Fruit fly (Drosophila melanogaster) S2 (cell line): ENCODE measurements around the gene Crag.

Source experiments
- CG8478 ChIP-seq: fragments of >200 bp; optimal IDR thresholded peaks from 2 replicates; lab custom pipeline; 2018
- CTCF ChIP-seq, 2 experiments: fragments of >200 bp; optimal IDR thresholded peaks; 2 replicates each; lab custom pipeline; 2018

The Crag gene

DNA sequence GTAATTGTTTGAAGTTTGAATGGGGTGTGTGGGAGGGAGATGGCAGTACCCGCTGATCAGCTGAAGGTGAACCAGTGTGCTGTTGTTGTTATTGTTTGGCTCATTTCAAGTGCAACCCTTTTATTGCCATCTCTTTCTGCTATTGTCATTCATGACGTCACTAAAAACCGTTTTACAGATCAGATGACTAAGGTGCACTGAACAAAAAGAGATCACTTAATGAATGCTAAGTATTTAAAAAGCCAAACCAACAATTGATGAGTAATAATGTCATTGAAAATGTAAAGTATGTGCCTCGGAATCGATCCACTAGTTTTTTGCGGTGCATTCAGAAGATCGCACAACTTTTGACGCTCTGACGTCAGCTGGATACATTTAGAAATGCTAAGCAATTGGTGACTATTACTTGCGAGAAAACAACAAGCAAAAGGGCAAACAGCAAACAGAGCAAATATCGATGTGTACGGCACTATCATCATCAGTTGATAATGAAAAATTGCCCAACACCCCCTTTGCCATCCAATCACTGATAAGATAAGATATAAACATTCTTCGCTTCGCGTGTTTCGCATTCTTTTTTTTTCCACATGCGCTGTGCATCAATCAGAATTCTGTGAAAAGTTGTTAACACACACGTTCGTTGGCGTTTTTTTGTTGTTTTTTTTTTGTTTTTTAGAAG lies 17.0 kb upstream of the Crag start:
- TF ChIP-seq CG8478 (no peak), CTCF (optimal IDR thresholded peaks at IDR 0.05; lab: Kevin White, UChicago) (no peak)

DNA sequence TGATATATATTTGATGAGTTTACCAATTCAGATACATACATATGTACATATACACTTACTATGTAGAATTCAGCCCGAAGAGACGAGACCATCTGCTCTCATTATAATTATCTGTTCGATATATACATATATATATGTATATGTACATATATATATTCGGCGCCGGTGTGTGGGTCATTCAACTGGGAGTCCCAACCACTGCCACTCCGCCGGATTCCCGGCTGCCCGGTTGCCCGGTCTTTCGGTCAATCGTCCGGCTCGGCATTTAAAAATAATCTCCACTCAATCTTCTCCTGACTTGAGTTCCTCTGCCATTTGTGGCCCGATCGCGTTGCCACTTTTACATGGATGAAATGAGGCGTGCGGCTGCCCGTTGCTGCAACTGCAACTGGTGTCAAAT lies 15.2 kb upstream of the Crag start:
- TF ChIP-seq CTCF (optimal IDR thresholded peaks at IDR 0.05; lab: Kevin White, UChicago) (no peak), CG8478 (no peak)

DNA sequence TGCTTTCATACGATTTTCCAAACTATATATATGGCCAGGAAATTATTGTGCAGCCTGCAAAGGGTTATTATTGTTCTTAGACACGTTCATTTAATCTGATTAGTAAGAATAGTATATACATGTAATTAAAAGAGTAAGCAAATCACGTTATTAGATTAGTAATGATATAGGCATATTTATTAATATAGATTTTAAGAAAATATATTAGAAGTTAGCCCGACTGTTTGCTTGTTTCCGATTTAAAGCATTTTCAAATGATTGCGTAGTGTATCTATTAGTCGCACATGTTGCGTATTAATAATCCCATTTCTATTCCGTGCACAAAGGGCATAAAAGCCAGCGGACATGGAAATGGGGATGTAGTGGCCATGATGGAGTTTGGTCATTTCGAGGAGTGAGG lies 12.7 kb upstream of the Crag start:
- TF ChIP-seq CG8478 (no peak), CTCF (optimal IDR thresholded peaks at IDR 0.05; lab: Kevin White, UChicago) (no peak)

DNA sequence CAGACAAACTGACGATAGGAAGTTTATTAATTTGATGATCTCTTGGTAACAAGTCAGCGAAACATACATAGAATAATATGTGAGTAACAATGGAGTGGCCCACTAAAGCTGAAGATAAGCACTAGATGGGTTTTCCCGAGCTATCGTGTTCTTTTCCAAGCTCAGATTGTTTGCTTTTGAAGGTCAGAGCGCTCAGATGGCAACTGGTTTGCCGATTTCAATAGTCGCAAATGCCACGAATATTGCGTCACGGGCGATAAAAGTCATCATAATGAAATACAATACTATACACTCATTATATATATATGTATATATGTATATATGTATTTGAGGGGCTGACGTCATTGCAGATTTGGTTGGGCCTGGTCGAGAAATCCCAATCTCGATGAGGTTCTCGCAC lies 12.0 kb upstream of the Crag start:
- no peak for TF ChIP-seq CG8478
- no peak for TF ChIP-seq CTCF (optimal IDR thresholded peaks at IDR 0.05; lab: Kevin White, UChicago)

DNA sequence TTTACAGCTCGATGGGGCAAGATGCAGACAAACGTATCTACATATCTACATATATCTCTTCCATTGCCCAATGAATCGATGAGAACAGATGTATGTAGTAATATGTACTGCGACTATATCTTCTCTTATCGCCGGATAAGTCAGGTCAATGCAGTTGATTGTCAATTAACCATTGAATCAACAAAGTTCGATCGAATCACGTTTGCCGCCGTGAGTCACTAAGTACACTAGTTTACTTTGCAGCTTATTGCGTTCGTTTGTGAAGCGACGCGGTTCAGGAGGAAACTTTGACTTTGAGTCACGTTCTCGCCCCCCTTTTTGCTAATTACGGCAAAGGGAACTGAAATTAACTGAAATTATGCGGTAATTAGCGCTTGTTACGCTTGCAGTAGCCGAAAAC lies 11.0 kb upstream of the Crag start:
- no peak for TF ChIP-seq CG8478
- TF ChIP-seq CTCF (optimal IDR thresholded peaks at IDR 0.05; lab: Kevin White, UChicago) = no peak

DNA sequence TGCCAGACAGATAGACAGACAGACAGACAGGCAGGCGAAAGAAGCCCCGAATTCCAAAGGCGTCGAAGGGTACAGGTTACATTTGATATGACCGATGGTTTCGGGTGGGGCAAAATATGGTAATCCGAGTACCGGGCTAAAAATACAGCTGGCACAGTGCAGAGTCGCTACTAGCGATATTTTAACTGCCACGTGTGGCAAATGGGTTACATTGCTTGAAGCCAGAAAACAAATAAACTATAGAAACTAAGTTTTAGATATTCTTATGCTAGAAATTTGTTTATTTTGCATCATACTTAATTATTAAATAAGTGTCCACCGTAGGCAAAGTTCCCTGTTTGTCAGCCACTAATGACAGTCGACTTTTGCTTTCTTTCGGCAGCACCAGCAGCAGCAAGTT lies 8.7 kb upstream of the Crag start:
- TF ChIP-seq CG8478 = no peak
- TF ChIP-seq CTCF (optimal IDR thresholded peaks at IDR 0.05; lab: Kevin White, UChicago) = no peak

DNA sequence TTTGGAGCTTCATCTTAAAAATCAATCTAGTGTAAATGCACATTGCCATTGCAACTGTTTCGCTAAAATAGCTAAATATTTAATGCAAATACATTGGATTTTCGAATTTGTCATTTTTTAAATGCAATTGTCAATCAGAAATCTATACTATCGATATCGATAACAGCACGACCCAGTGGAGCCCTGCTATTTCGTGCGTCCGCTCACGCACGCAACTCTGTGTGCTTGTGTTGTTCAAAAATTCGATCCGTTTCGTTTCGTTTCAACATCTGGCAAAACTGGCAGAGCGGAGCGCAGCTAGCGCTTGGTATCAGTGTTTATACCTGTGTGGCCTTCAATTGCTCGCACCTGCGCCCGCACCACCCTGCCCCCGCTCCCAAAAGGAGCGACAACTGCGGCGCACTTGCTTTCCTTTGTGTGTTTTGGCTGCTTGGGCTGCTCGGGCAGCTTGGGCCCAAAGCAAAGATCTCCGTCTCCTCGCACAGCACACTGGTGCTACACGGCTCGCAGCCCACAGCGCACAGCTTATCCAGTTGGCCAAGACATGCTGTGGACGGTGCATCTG lies 3.1 kb upstream of the Crag start, which contains the start of gene CG12081:
Gene CG12081 (plus strand): TSS at position 205 of the 565 bp plus-strand sequence.
- TF ChIP-seq CTCF (optimal IDR thresholded peaks at IDR 0.05; lab: Kevin White, UChicago) (peak; percentile 22 to 26), CG8478 (no peak)

DNA sequence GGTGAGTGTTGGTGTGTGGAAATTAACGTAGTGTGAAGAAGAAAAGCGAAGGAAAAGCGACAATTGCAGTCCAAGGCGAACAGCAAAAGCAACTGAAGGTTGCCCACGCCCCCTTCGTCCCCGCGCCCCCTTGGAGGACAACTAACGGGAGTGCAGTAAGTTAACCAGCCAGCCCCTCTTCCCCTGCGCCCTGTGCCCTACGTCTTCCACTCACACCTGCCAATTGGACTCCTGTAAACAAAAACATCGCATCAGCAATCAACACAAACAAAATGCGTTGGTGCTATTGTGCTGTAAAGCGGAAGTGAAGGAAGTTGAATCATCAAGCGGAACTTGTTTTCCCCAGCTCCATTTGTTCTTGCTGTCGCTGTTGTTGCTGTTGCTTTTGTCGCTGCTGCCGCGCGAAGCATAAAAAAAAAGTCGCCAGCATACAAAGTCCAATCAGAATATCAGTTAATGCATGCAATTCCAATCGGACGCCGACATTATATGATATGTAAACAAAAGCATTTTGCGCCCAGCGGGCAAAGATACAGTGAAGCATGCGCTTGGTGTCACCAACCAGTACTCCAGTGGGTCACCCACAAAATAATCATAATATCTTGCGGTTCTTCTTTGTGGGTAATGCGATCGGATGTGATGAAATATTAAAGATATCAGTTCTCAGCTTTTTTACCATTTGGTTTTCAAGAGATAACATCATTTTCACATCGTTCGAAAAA lies 767 bp downstream of the Crag start:
- TF ChIP-seq CG8478 = no peak
- TF ChIP-seq CTCF (optimal IDR thresholded peaks at IDR 0.05; lab: Kevin White, UChicago) = no peak

DNA sequence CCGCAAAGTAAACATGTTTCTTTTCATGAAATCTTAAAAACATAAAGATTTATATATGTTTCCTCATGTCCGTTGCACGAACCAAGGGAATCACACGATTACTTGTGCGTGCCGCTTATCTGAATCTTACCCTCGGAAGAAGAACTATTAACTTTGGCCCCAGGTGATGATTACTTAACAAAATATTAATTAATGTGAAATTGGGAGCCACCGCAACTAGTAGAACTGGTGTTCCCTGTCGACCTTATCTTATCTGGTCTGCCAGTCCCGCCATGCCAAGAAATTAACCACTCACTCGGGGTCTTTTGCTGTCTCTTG lies 1.3 kb downstream of the Crag start:
- TF ChIP-seq CTCF (optimal IDR thresholded peaks at IDR 0.05; lab: Kevin White, UChicago) (no peak), CG8478 (no peak)

DNA sequence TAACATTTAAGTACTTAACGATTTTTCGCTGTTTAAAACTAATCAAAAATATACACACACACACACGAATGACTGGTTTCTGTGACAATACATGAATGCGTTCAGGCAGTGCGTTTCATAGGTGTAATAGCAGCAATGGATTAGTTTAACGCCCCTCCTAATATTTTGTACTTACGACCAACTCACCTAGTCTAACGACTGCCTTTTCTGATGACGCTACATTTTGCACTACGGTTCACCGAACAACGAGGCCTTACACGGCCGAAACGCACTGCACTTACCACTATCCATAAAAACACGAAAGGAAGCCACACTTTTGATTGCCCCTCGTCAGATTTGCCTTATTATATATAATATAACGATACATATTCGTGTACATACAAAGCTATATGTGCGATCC lies 9.3 kb downstream of the Crag start:
- no peak for TF ChIP-seq CTCF (optimal IDR thresholded peaks at IDR 0.05; lab: Kevin White, UChicago)
- no peak for TF ChIP-seq CG8478

DNA sequence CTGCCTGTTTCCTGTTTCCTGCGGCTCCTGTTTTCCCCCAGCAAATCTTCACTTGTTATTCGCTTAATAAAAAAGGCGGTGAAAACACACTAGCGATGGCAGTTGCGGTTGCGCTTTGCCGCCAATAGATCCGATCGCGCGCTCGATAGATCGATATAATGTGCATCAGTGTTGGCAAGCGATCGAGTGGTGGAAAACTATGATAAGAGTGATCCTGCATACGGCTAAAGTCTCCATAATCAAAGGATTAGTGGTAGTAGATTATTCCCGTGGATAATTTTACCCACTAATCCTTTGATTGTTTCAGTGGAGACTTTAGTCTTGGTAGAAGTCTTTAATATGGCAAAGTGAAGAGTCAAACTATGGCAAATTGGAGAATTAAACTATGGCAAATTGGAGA lies 14.4 kb downstream of the Crag start, which contains the start of gene Caf1-180:
Gene Caf1-180 (minus strand): TSS at position 99 of the 400 bp plus-strand sequence.
- TF ChIP-seq CG8478 (no peak), CTCF (optimal IDR thresholded peaks at IDR 0.05; lab: Kevin White, UChicago) (peak; percentile 50 to 61)

DNA sequence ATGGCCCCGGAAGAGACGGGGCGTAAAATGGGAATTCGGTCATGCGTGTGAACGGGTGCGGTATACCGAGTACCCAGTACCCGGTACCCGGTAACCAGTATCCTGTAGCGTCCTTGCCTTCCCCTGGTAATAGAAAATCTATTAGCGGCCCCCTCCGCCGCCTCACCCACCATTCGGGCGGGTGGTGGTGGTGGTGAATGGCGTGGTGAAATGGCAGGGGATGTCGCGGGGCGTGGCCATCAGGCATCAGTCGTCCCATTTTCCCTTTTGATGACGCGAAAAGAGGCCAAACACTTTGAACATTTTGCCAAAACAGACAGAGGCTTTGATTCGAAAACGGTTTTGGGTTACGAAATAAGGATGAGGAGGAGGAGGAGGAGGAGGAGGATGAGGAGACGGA lies 16.1 kb downstream of the Crag start:
- no peak for TF ChIP-seq CTCF (optimal IDR thresholded peaks at IDR 0.05; lab: Kevin White, UChicago)
- TF ChIP-seq CG8478 = no peak

DNA sequence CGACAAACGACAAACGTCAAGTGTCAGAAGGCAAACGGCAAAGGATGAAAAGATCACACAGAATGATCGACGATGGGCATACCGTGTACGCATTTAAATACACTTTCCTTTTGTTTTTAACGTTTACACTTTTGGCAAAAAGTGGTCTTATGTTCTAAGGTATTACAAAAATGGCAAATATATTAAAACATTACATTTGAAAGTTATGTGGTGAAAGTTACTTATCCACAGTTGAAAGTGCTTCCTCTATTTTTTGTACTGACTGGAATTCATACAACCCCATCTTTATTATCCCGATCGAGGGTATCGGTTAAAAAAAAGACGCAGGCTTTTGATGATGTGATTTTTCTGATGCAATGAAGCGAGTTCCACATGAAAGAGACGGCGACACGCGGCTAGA lies 24.4 kb downstream of the Crag start:
- no peak for TF ChIP-seq CG8478

DNA sequence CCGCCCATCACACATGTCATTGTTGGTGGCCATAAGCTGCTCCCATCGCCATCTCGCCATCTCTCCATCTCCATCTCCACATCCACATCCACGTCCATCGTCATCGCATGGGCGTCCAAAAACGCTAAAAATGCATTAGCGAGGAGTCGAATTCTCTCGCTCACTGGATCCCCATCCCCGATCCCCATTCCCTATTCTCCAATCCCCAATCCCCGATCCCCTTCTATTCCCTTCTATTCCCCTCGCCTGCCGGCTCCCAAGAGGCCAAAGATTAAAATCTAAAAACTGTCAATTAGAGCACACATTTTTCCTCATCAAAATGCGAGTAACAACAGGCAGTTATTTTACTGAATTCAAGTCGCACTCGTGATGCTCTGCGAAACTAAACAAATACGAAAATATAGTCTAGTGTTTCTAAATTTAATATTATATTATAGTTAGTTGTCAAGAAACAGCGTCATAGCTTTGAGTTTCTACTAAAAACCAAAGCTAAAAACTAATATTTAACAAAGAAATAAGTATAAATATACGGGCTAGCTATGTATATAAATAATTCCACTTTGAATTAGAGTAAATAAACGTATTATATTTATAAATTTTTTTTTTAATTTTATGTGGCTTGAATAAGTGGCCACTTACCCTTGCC lies 25.1 kb downstream of the Crag start:
- TF ChIP-seq CG8478 (no peak), CTCF (optimal IDR thresholded peaks at IDR 0.05; lab: Kevin White, UChicago) (no peak)

DNA sequence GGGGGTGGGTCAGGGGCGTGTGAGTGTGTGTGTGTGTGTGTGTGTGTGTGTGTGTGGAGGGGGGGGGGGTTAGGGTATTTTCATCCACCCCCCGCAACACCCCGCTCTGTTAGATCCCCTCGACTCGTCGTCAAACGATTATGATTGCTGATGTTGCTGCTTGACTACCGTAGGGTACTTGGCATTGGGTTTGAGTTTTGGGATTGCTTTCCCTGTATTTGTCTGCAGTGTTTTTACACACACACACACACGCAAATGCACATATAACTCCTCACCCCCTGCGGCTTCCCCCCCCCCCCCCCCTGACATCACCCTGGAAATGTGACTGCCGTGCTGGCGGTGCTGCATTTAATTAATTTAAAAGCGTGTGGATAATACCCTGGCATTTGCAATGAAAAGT lies 30.6 kb downstream of the Crag start:
- no peak for TF ChIP-seq CTCF (optimal IDR thresholded peaks at IDR 0.05; lab: Kevin White, UChicago)
- TF ChIP-seq CG8478 = no peak

DNA sequence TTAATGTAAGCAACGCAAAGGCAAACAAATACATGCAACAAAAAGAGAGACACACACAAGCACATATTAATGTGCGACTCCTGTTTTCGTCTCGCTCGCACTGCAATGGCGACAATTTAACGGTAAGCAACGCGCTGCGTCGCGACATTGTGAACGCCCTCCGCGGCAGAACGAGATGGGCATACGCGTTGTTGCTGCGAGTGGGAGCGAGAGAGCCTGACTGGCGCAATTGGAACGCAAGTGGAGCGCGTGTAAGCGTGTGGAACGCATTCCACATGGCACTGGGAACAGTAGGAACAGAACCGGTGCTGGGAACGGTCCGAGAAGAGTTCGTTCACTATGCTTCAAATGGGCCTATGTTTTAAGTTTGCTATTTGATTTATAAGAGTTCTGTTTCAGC lies 33.0 kb downstream of the Crag start:
- TF ChIP-seq CG8478 (no peak), CTCF (optimal IDR thresholded peaks at IDR 0.05; lab: Kevin White, UChicago) (peak; percentile 38 to 40)
